Worm (Caenorhabditis elegans): ENCODE results near the gene EEED8.14.

EEED8.14 gene

ce11 chrII:5398779-5399178 is 15.1 kb downstream of the EEED8.14 start, which contains the start of gene fbxl-3:
Gene fbxl-3, minus strand, starts transcription at chrII:5398902.
- TF ChIP-seq sptf-1 (tag; optimal IDR thresholded peaks at IDR 0.05) = no peak
- peak; percentile 65 for TF ChIP-seq pha-4 (tag; optimal IDR thresholded peaks at IDR 0.05)

DNA sequence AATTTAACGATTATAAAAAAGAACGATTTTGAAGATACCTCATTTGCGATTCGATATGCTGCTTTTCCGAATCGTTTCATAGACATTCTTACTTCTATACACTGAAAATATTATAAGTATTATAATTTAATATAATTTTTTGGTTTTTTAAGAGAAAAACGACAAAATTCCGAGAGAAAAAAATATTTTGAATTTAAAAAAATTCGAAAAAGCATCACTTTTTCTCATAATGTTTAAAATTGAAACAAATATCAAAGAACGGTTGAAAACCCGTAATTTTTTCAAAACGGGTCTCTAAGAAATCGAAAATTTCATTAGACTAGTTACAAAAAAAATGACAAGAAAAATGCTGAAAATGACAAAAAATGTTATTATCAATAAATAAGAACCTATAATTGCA is 18.3 kb downstream of the EEED8.14 start, which contains the start of gene pink-1:
Gene pink-1 (minus strand): TSS at position 101 of the 400 bp plus-strand sequence.
- TF ChIP-seq ceh-39 (tag; optimal IDR thresholded peaks at IDR 0.05) = no peak
- no peak for TF ChIP-seq ces-1 (GFP tag; optimal IDR thresholded peaks at IDR 0.05)

- TF ChIP-seq lin-32 (GFP tag; optimal IDR thresholded peaks at IDR 0.05) = no peak
- no peak for TF ChIP-seq blmp-1 (tag; optimal IDR thresholded peaks at IDR 0.05)
- TF ChIP-seq mab-5 (tag; optimal IDR thresholded peaks at IDR 0.05) = no peak
- no peak for TF ChIP-seq unc-39 (tag; optimal IDR thresholded peaks at IDR 0.05)
- no peak for TF ChIP-seq sptf-1 (tag; optimal IDR thresholded peaks at IDR 0.05)
Observed at ce11 chrII:5393090-5393489, 20.8 kb downstream of the EEED8.14 start, which contains the start of gene brap-2. Gene brap-2, minus strand, starts transcription at chrII:5393190.

DNA sequence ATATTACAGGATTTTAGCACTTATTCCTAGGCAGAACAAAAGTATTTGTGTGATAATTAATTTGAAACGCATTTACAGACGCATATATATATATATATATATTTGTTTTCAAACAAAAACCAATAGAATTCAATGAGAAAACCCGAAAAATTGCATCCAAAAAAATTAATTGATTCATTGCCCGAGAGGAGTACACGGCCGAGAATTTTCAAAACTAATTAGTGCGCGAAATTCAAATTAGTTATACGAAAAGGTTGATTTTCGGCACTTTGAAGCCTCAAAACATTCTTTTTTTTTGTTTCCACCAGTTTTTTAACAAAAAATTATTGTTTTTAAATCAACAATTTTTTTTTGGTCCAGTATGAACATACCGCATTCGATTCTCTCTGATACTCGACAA is 22.4 kb downstream of the EEED8.14 start:
- no peak for TF ChIP-seq nhr-237 (tag; optimal IDR thresholded peaks at IDR 0.05)
- TF ChIP-seq sem-2 (GFP tag; optimal IDR thresholded peaks at IDR 0.05) = no peak
- no peak for TF ChIP-seq lin-32 (GFP tag; optimal IDR thresholded peaks at IDR 0.05)
- no peak for TF ChIP-seq ham-2 (GFP tag; optimal IDR thresholded peaks at IDR 0.05)
- TF ChIP-seq hlh-1 (tag; optimal IDR thresholded peaks at IDR 0.05) = no peak
- TF ChIP-seq cnd-1 (tag; optimal IDR thresholded peaks at IDR 0.05) = no peak

DNA sequence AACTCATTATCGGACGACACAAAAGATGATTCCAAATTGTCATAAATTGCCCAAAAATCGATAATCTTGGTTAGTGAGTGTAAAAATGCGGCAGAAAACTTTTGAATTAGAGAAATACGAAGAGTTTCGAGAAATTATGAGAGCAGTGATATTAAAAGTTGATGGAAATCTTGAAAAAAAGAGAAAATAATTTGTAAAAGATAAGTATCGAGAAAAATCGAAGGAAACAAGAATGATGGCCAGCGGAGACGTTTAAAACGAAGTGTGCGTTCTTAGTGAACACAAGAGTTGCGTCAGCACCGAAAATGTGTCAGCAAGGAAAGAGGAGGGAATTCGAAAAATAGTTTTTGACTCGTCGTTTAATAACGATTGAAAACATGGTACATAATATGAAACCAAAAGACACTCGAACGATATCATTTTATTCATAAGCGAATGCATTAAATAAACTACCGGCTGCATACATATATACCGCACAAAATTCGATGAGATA is 24.0 kb downstream of the EEED8.14 start, which contains the start of gene ndx-6:
Gene ndx-6 (minus strand): TSS at position 51 of the 493 bp plus-strand sequence.
- TF ChIP-seq ces-1 (GFP tag; optimal IDR thresholded peaks at IDR 0.05) = peak; percentile 34
- TF ChIP-seq unc-120 (tag; optimal IDR thresholded peaks at IDR 0.05; ENCODE audit: poor library complexity, severe bottlenecking) = peak; percentile 50
- TF ChIP-seq lsy-2 (tag; optimal IDR thresholded peaks at IDR 0.05) = peak; percentile 78
- peak; percentile 25 for TF ChIP-seq drap-1 (GFP tag; optimal IDR thresholded peaks at IDR 0.05)
- peak; percentile 82 for TF ChIP-seq pha-4 (tag; optimal IDR thresholded peaks at IDR 0.05)
- TF ChIP-seq nhr-237 (tag; optimal IDR thresholded peaks at IDR 0.05) = peak; percentile 74
- peak; percentile 71 for TF ChIP-seq sptf-1 (tag; optimal IDR thresholded peaks at IDR 0.05)
- TF ChIP-seq unc-39 (tag; optimal IDR thresholded peaks at IDR 0.05) = no peak
- peak; percentile 61 for TF ChIP-seq mls-2 (tag; optimal IDR thresholded peaks at IDR 0.05)
- TF ChIP-seq flh-1 (GFP tag; optimal IDR thresholded peaks at IDR 0.05) = no peak
- peak; percentile 92 for TF ChIP-seq mep-1 (tag; optimal IDR thresholded peaks at IDR 0.05)
- TF ChIP-seq lin-13 (tag; optimal IDR thresholded peaks at IDR 0.05) = peak; percentile 75
- peak; percentile 7 for TF ChIP-seq unc-62 (GFP tag; optimal IDR thresholded peaks at IDR 0.05)
- TF ChIP-seq mab-5 (tag; optimal IDR thresholded peaks at IDR 0.05) = no peak
- TF ChIP-seq nhr-12 (tag; optimal IDR thresholded peaks at IDR 0.05) = no peak
- peak; percentile 19 for TF ChIP-seq zip-8 (tag; optimal IDR thresholded peaks at IDR 0.05)
- no peak for TF ChIP-seq tbx-8 (GFP tag; optimal IDR thresholded peaks at IDR 0.05)
- peak; percentile 25 for TF ChIP-seq hlh-1 (tag; optimal IDR thresholded peaks at IDR 0.05)
- TF ChIP-seq ceh-43 (GFP tag; optimal IDR thresholded peaks at IDR 0.05) = no peak
- TF ChIP-seq M03D4.4 (tag; optimal IDR thresholded peaks at IDR 0.05) = peak; percentile 46
- TF ChIP-seq ceh-83 (GFP tag; optimal IDR thresholded peaks at IDR 0.05) = peak; percentile 2
- no peak for TF ChIP-seq ceh-39 (tag; optimal IDR thresholded peaks at IDR 0.05)

ce11 chrII:5388786-5389421 is 24.9 kb downstream of the EEED8.14 start, which contains the start of gene rsp-4:
Gene rsp-4, minus strand, starts transcription at chrII:5388836.
- TF ChIP-seq nhr-28 (tag; optimal IDR thresholded peaks at IDR 0.05) = no peak
- TF ChIP-seq bed-3 (GFP tag; optimal IDR thresholded peaks at IDR 0.05) = no peak
- TF ChIP-seq lin-13 (tag; optimal IDR thresholded peaks at IDR 0.05) = no peak
- TF ChIP-seq nhr-12 (tag; optimal IDR thresholded peaks at IDR 0.05) = no peak
- no peak for TF ChIP-seq mab-5 (tag; optimal IDR thresholded peaks at IDR 0.05)
- TF ChIP-seq cnd-1 (tag; optimal IDR thresholded peaks at IDR 0.05) = no peak
- no peak for TF ChIP-seq nhr-237 (tag; optimal IDR thresholded peaks at IDR 0.05)
- no peak for TF ChIP-seq nhr-76 (tag; optimal IDR thresholded peaks at IDR 0.05)
- TF ChIP-seq tbx-8 (GFP tag; optimal IDR thresholded peaks at IDR 0.05) = no peak
- TF ChIP-seq zip-8 (tag; optimal IDR thresholded peaks at IDR 0.05) = no peak
- no peak for TF ChIP-seq elt-3 (tag; optimal IDR thresholded peaks at IDR 0.05)
- no peak for TF ChIP-seq mep-1 (tag; optimal IDR thresholded peaks at IDR 0.05)
- TF ChIP-seq snpc-4 (tag; optimal IDR thresholded peaks at IDR 0.05) = no peak
- TF ChIP-seq ham-2 (GFP tag; optimal IDR thresholded peaks at IDR 0.05) = no peak
- no peak for TF ChIP-seq ztf-11 (tag; optimal IDR thresholded peaks at IDR 0.05)
- TF ChIP-seq pha-4 (tag; optimal IDR thresholded peaks at IDR 0.05) = no peak
- TF ChIP-seq ceh-39 (tag; optimal IDR thresholded peaks at IDR 0.05) = no peak
- TF ChIP-seq blmp-1 (tag; optimal IDR thresholded peaks at IDR 0.05) = no peak
- TF ChIP-seq lin-32 (GFP tag; optimal IDR thresholded peaks at IDR 0.05) = no peak
- TF ChIP-seq sem-2 (GFP tag; optimal IDR thresholded peaks at IDR 0.05) = no peak

Data from whole organism, mixed stage, embryonic.